Fruit fly (Drosophila melanogaster) whole organism: ENCODE data around the gene klg.

Source experiments
- CG8478 ChIP-seq: fragments of >200 bp; optimal IDR thresholded peaks from 2 replicates; lab custom pipeline; 2018; ENCODE audit warnings: inconsistent platforms
- Dll ChIP-seq: fragments of >200 bp; optimal IDR thresholded peaks from 2 replicates; lab custom pipeline; 2017
- EcR ChIP-seq, 2 experiments: fragments of >200 bp; optimal IDR thresholded peaks; 2 replicates each; lab custom pipeline; 2017; ENCODE audit warnings: missing biosample characterization in 2 of 2, missing genetic modification characterization in 2 of 2, missing genetic modification reagents in 2 of 2
- pan ChIP-seq: fragments of >200 bp; optimal IDR thresholded peaks from 2 replicates; lab custom pipeline; 2017
- psq ChIP-seq: fragments of >200 bp; optimal IDR thresholded peaks from 2 replicates; lab custom pipeline; 2017
- usp ChIP-seq: fragments of >200 bp; optimal IDR thresholded peaks from 2 replicates; lab custom pipeline; 2017; ENCODE audit warnings: missing biosample characterization, missing genetic modification characterization, mixed read lengths

Gene klg

dm6 chr3R:22986981-22987380 is 87.9 kb downstream of the klg start, which contains the start of gene Or94a:
Or94a (plus strand) TSS chr3R:22987281.
- no peak for TF ChIP-seq EcR (GFP tag; optimal IDR thresholded peaks at IDR 0.05; lab: Kevin White, UChicago)
- TF ChIP-seq Dll (lab: Kevin White, UChicago), result no peak
- no peak for TF ChIP-seq pan (lab: Kevin White, UChicago)
- no peak for TF ChIP-seq usp
- no peak for TF ChIP-seq CG8478 (lab: Kevin White, UChicago)
- TF ChIP-seq psq (lab: Kevin White, UChicago), result no peak

DNA sequence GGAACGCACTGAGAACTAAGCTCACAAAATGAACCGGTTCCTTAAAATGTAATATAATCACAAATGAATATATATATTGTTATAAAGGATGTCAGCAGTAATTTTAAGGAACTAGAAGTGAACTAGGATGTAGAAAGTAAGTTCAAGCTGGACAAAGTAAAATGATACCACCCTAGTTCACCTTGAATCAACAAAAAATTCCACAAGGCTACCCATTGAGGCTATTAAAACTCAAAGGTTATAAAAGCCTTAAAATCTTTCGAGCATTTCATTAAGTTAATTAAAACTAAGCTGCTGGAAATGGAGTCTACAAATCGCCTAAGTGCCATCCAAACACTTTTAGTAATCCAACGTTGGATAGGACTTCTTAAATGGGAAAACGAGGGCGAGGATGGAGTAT is 89.9 kb downstream of the klg start, which contains the start of gene Or94b:
Gene Or94b (plus strand): TSS at position 301 of the 400 bp plus-strand sequence.
- no peak for TF ChIP-seq CG8478 (lab: Kevin White, UChicago)
- TF ChIP-seq psq (lab: Kevin White, UChicago), result no peak
- TF ChIP-seq usp, result no peak
- no peak for TF ChIP-seq pan (lab: Kevin White, UChicago)
- TF ChIP-seq Dll (lab: Kevin White, UChicago), result no peak
- TF ChIP-seq EcR (GFP tag; optimal IDR thresholded peaks at IDR 0.05; lab: Kevin White, UChicago), result no peak

- TF ChIP-seq EcR (GFP tag; optimal IDR thresholded peaks at IDR 0.05; lab: Kevin White, UChicago) (no peak), usp (no peak), Dll (lab: Kevin White, UChicago) (no peak), CG8478 (lab: Kevin White, UChicago) (no peak), pan (lab: Kevin White, UChicago) (no peak), psq (lab: Kevin White, UChicago) (no peak)
Observed at dm6 chr3R:22997912-22998622, 99.0 kb downstream of the klg start, which contains the start of gene Nha2. Nha2 (minus strand) TSS chr3R:22998528.

dm6 chr3R:22998623-22999179 is 99.6 kb downstream of the klg start:
- TF ChIP-seq EcR (GFP tag; optimal IDR thresholded peaks at IDR 0.05; lab: Kevin White, UChicago), result no peak

DNA sequence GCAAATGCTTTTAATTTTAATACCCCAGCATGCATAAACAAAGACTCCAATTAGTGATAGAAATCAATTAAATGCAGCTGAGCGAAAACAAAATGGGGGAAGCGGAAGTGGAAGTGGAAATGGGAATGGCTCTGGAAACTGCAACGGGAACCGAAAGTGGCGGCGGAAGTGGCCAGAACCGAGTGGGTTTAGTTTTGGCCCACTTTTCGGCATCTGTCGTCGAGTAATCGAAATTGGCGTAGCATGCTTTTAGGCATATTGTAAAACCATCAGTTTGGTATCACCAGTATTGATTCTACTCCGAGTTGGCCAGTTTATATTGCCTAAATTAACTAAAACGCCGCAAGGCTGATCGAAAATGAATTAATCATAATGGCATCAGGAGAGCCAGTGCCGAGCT is 105.1 kb downstream of the klg start:
- no peak for TF ChIP-seq CG8478 (lab: Kevin White, UChicago)
- no peak for TF ChIP-seq psq (lab: Kevin White, UChicago)
- TF ChIP-seq pan (lab: Kevin White, UChicago), result no peak
- TF ChIP-seq Dll (lab: Kevin White, UChicago), result no peak
- TF ChIP-seq usp, result no peak
- no peak for TF ChIP-seq EcR (GFP tag; optimal IDR thresholded peaks at IDR 0.05; lab: Kevin White, UChicago)

DNA sequence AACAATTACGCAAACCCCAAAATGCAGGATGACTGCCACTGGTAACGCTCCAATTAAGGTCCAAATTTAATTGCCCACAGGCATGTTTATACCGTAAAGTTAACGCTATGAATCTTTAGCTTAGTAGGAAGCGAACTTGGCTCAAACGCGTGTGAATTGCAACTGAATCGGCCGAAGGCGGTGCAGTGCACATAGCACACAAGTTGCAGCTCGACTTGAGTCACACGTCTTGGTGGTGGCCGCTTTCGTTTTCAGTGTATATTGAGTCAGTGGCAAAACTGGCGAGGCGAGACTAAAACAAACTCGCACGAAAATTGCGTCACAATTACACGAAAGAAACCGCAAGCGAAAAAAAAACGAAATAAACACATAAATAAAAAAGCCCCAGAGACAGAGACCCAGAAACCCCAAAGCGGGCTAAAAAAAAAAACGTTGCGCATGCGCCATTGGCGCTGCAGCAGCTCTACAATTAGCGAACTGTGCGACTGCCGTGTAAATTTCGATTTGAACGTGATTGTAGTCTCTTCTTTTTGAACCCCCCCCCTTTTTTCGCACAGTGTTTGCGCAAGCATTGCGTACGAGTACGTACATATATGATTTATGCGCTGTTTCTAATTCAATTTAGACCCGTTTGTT is 110.5 kb downstream of the klg start:
- TF ChIP-seq psq (lab: Kevin White, UChicago) (no peak), CG8478 (lab: Kevin White, UChicago) (no peak), pan (lab: Kevin White, UChicago) (no peak), usp (no peak), Dll (lab: Kevin White, UChicago) (no peak), EcR (GFP tag; optimal IDR thresholded peaks at IDR 0.05; lab: Kevin White, UChicago) (no peak)

- TF ChIP-seq pan (lab: Kevin White, UChicago) (no peak), Dll (lab: Kevin White, UChicago) (no peak), EcR (GFP tag; optimal IDR thresholded peaks at IDR 0.05; lab: Kevin White, UChicago) (no peak), CG8478 (lab: Kevin White, UChicago) (no peak), psq (lab: Kevin White, UChicago) (no peak)
Observed at dm6 chr3R:23010406-23010805, 111.3 kb downstream of the klg start, which contains the start of gene CG34375. CG34375 (minus strand) TSS chr3R:23010562.
